Fruit fly (Drosophila melanogaster) whole organism, embryonic: ENCODE results near the gene Eig71Ek.

Experiments
- Aef1 ChIP-seq: fragments of 200-800 bp; sonication (Bioruptor generic); IDR thresholded peaks from 3 replicates; pipeline ENCODE4 v1.3.6; 2022; ENCODE audit warnings: missing biosample characterization, missing genetic modification characterization
- CG11723 ChIP-seq: fragments of 200-800 bp; sonication (Bioruptor generic); optimal IDR thresholded peaks from 2 replicates; lab custom pipeline; 2017; ENCODE audit warnings: missing biosample characterization, mild to moderate bottlenecking, missing genetic modification characterization
- CG12744 ChIP-seq: fragments of 200-800 bp; sonication (Bioruptor generic); optimal IDR thresholded peaks from 2 replicates; lab custom pipeline; 2016; ENCODE audit warnings: missing biosample characterization, missing genetic modification characterization
- CG13287 ChIP-seq: fragments of 200-800 bp; sonication (Bioruptor generic); IDR thresholded peaks from 2 replicates; pipeline ENCODE4 v1.3.6; 2022; ENCODE audit warnings: missing biosample characterization, missing genetic modification characterization; ENCODE audit not compliant: partially characterized antibody
- CG13424 ChIP-seq: fragments of 200-800 bp; sonication (Bioruptor generic); optimal IDR thresholded peaks from 2 replicates; lab custom pipeline; 2019; ENCODE audit warnings: missing biosample characterization, mild to moderate bottlenecking, missing genetic modification characterization, moderate library complexity
- CG13624 ChIP-seq: fragments of 200-800 bp; sonication (Bioruptor generic); optimal IDR thresholded peaks from 2 replicates; lab custom pipeline; 2016; ENCODE audit warnings: missing biosample characterization, missing genetic modification characterization
- CG14441 ChIP-seq: fragments of 200-800 bp; sonication (Bioruptor generic); IDR thresholded peaks from 2 replicates; pipeline ENCODE4 v1.3.6; 2022; ENCODE audit warnings: missing biosample characterization, missing genetic modification characterization
- CG15011 ChIP-seq: fragments of 200-800 bp; sonication (Bioruptor generic); optimal IDR thresholded peaks from 3 replicates; lab custom pipeline; 2018; ENCODE audit warnings: missing biosample characterization, mild to moderate bottlenecking, missing genetic modification characterization
- CG2116 ChIP-seq: fragments of 200-800 bp; sonication (Bioruptor generic); optimal IDR thresholded peaks from 3 replicates; lab custom pipeline; 2018; ENCODE audit warnings: missing biosample characterization, mild to moderate bottlenecking, missing genetic modification characterization
- CG30403 ChIP-seq: fragments of 200-800 bp; sonication (Bioruptor generic); optimal IDR thresholded peaks from 3 replicates; lab custom pipeline; 2016; ENCODE audit warnings: missing biosample characterization, missing genetic modification characterization
- CG33213 ChIP-seq: fragments of 200-800 bp; sonication (Bioruptor generic); optimal IDR thresholded peaks from 3 replicates; lab custom pipeline; 2016; ENCODE audit warnings: missing biosample characterization, missing genetic modification characterization
- CG4282 ChIP-seq: fragments of 200-800 bp; sonication (Bioruptor generic); optimal IDR thresholded peaks from 2 replicates; lab custom pipeline; 2016; ENCODE audit warnings: missing biosample characterization, missing genetic modification characterization
- CG6689 ChIP-seq: fragments of 200-800 bp; sonication (Bioruptor generic); IDR thresholded peaks from 2 replicates; pipeline ENCODE4 v1.3.6; 2022; ENCODE audit warnings: missing biosample characterization, missing genetic modification characterization
- CG6791 ChIP-seq: fragments of 200-800 bp; sonication (Bioruptor generic); IDR thresholded peaks from 3 replicates; pipeline ENCODE4 v1.3.6; 2022; ENCODE audit warnings: missing biosample characterization, missing genetic modification characterization; ENCODE audit not compliant: partially characterized antibody
- CG8388 ChIP-seq: fragments of 200-800 bp; sonication (Bioruptor generic); optimal IDR thresholded peaks from 2 replicates; lab custom pipeline; 2019; ENCODE audit warnings: missing biosample characterization, mild to moderate bottlenecking, missing genetic modification characterization, moderate library complexity
- CG8765 ChIP-seq: fragments of 200-800 bp; sonication (Bioruptor generic); IDR thresholded peaks from 2 replicates; pipeline ENCODE4 v1.3.6; 2022; ENCODE audit warnings: missing biosample characterization, missing genetic modification characterization
- CG9215 ChIP-seq: fragments of 200-800 bp; sonication (Bioruptor generic); IDR thresholded peaks from 2 replicates; pipeline ENCODE4 v1.3.6; 2022; ENCODE audit warnings: missing biosample characterization, missing genetic modification characterization
- Dref ChIP-seq: fragments of 200-800 bp; sonication (Bioruptor generic); IDR thresholded peaks from 2 replicates; pipeline ENCODE4 v1.3.6; 2022; ENCODE audit warnings: missing biosample characterization, missing genetic modification characterization
- MTF-1 ChIP-seq: fragments of 200-800 bp; sonication (Bioruptor generic); optimal IDR thresholded peaks from 2 replicates; lab custom pipeline; 2018; ENCODE audit warnings: missing biosample characterization, mild to moderate bottlenecking, missing genetic modification characterization, borderline replicate concordance
- Mes4 ChIP-seq: fragments of 200-800 bp; sonication (Bioruptor generic); optimal IDR thresholded peaks from 2 replicates; lab custom pipeline; 2016; ENCODE audit warnings: missing biosample characterization, missing genetic modification characterization
- Neu2 ChIP-seq: fragments of 200-800 bp; sonication (Bioruptor generic); optimal IDR thresholded peaks from 3 replicates; lab custom pipeline; 2016; ENCODE audit warnings: missing biosample characterization, missing genetic modification characterization, borderline replicate concordance
- Nf-YA ChIP-seq: fragments of 200-800 bp; sonication (Bioruptor generic); IDR thresholded peaks from 2 replicates; pipeline ENCODE4 v1.3.6; 2022; ENCODE audit warnings: missing biosample characterization, missing genetic modification characterization
- NfI ChIP-seq: fragments of 200-800 bp; sonication (Bioruptor generic); optimal IDR thresholded peaks from 3 replicates; lab custom pipeline; 2018; ENCODE audit warnings: missing biosample characterization, mild to moderate bottlenecking, missing genetic modification characterization, moderate library complexity
- Oli ChIP-seq: fragments of 200-800 bp; sonication (Bioruptor generic); optimal IDR thresholded peaks from 2 replicates; lab custom pipeline; 2018; ENCODE audit warnings: missing biosample characterization, mild to moderate bottlenecking, missing genetic modification characterization, moderate library complexity
- Opbp ChIP-seq: fragments of 200-800 bp; sonication (Bioruptor generic); IDR thresholded peaks from 3 replicates; pipeline ENCODE4 v1.3.6; 2022; ENCODE audit warnings: missing biosample characterization, missing genetic modification characterization; ENCODE audit not compliant: partially characterized antibody
- Poxn ChIP-seq: fragments of 200-800 bp; sonication (Bioruptor generic); IDR thresholded peaks from 2 replicates; pipeline ENCODE4 v1.3.6; 2022; ENCODE audit warnings: missing biosample characterization, missing genetic modification characterization
- Ptx1 ChIP-seq: fragments of 200-800 bp; sonication (Bioruptor generic); IDR thresholded peaks from 2 replicates; pipeline ENCODE4 v1.3.6; 2022; ENCODE audit warnings: missing biosample characterization, missing genetic modification characterization
- Sin3A ChIP-seq: fragments of >200 bp; optimal IDR thresholded peaks from 2 replicates; lab custom pipeline; 2018
- Sry-β ChIP-seq: fragments of 200-800 bp; sonication (Bioruptor generic); optimal IDR thresholded peaks from 2 replicates; lab custom pipeline; 2018; ENCODE audit warnings: missing biosample characterization, mild to moderate bottlenecking, missing genetic modification characterization, moderate library complexity
- aop ChIP-seq: fragments of 200-800 bp; sonication (Bioruptor generic); IDR thresholded peaks from 2 replicates; pipeline ENCODE4 v1.3.6; 2022; ENCODE audit warnings: missing biosample characterization, missing genetic modification characterization
- bsh ChIP-seq, 2 experiments: fragments of 200-800 bp; sonication (Bioruptor generic); optimal IDR thresholded peaks; 2 replicates each; lab custom pipeline; 2017 to 2018; ENCODE audit warnings: mild to moderate bottlenecking in 2 of 2, missing biosample characterization in 2 of 2, missing genetic modification characterization in 2 of 2, moderate library complexity in 1 of 2
- chm ChIP-seq: fragments of 200-800 bp; sonication (Bioruptor generic); IDR thresholded peaks from 2 replicates; pipeline ENCODE4 v1.3.6; 2022; ENCODE audit warnings: missing biosample characterization, missing genetic modification characterization
- crc ChIP-seq: fragments of 200-800 bp; sonication (Bioruptor generic); optimal IDR thresholded peaks from 2 replicates; lab custom pipeline; 2016; ENCODE audit warnings: missing biosample characterization, missing genetic modification characterization
- esg ChIP-seq: fragments of 200-800 bp; sonication (Bioruptor generic); conservative IDR thresholded peaks from 2 replicates; pipeline ENCODE4 v1.3.6; 2022; ENCODE audit warnings: missing biosample characterization, missing genetic modification characterization
- eve ChIP-seq, 2 experiments: fragments of >200 bp; optimal IDR thresholded peaks; 2 replicates each; lab custom pipeline; 2017; ENCODE audit warnings: missing biosample characterization in 2 of 2, missing genetic modification characterization in 2 of 2
- fru ChIP-seq: fragments of >200 bp; optimal IDR thresholded peaks from 2 replicates; lab custom pipeline; 2017
- gce ChIP-seq: fragments of 200-800 bp; sonication (Bioruptor generic); IDR thresholded peaks from 3 replicates; pipeline ENCODE4 v1.3.6; 2022; ENCODE audit warnings: missing biosample characterization, missing genetic modification characterization
- jigr1 ChIP-seq: fragments of 200-800 bp; sonication (Bioruptor generic); IDR thresholded peaks from 3 replicates; pipeline ENCODE4 v1.3.6; 2022; ENCODE audit warnings: missing biosample characterization, missing genetic modification characterization
- kni ChIP-seq: fragments of 200-800 bp; sonication (Bioruptor generic); optimal IDR thresholded peaks from 3 replicates; lab custom pipeline; 2017; ENCODE audit warnings: mild to moderate bottlenecking, missing biosample characterization, missing genetic modification reagents, missing genetic modification characterization
- pfk ChIP-seq: fragments of 200-800 bp; sonication (Bioruptor generic); optimal IDR thresholded peaks from 2 replicates; lab custom pipeline; 2018; ENCODE audit warnings: missing biosample characterization, mild to moderate bottlenecking, missing genetic modification characterization, moderate library complexity
- row ChIP-seq: fragments of 200-800 bp; sonication (Bioruptor generic); IDR thresholded peaks from 3 replicates; pipeline ENCODE4 v1.3.6; 2022; ENCODE audit warnings: missing biosample characterization, missing genetic modification characterization
- run ChIP-seq: fragments of 200-800 bp; sonication (Bioruptor generic); optimal IDR thresholded peaks from 3 replicates; lab custom pipeline; 2018; ENCODE audit warnings: missing biosample characterization, mild to moderate bottlenecking, missing genetic modification characterization
- sd ChIP-seq: fragments of 200-800 bp; sonication (Bioruptor generic); optimal IDR thresholded peaks from 3 replicates; lab custom pipeline; 2018; ENCODE audit warnings: missing biosample characterization, mild to moderate bottlenecking, missing genetic modification characterization, moderate library complexity
- sens ChIP-seq: fragments of 200-800 bp; sonication (Bioruptor generic); peaks from one replicate; lab custom pipeline; 2016; ENCODE audit warnings: missing biosample characterization, missing genetic modification characterization
- tap ChIP-seq: fragments of 200-800 bp; optimal IDR thresholded peaks from 3 replicates; lab custom pipeline; 2019; ENCODE audit warnings: missing biosample characterization, mild to moderate bottlenecking, missing genetic modification characterization, moderate library complexity
- tin ChIP-seq: fragments of 200-800 bp; sonication (Bioruptor generic); optimal IDR thresholded peaks from 3 replicates; lab custom pipeline; 2016; ENCODE audit warnings: missing biosample characterization, missing genetic modification characterization
- toy ChIP-seq: fragments of 200-800 bp; sonication (Bioruptor generic); IDR thresholded peaks from 2 replicates; pipeline ENCODE4 v1.3.6; 2022; ENCODE audit warnings: missing biosample characterization, missing genetic modification characterization
- tup ChIP-seq: fragments of 200-800 bp; sonication (Bioruptor generic); optimal IDR thresholded peaks from 2 replicates; lab custom pipeline; 2016; ENCODE audit warnings: missing biosample characterization, mild to moderate bottlenecking, missing genetic modification characterization, moderate library complexity
- unc-4 ChIP-seq: fragments of 200-800 bp; sonication (Bioruptor generic); IDR thresholded peaks from 2 replicates; pipeline ENCODE4 v1.3.6; 2022; ENCODE audit warnings: missing biosample characterization, missing genetic modification characterization; ENCODE audit not compliant: partially characterized antibody
- wek ChIP-seq: fragments of 200-800 bp; sonication (Bioruptor generic); optimal IDR thresholded peaks from 3 replicates; lab custom pipeline; 2018; ENCODE audit warnings: missing biosample characterization, mild to moderate bottlenecking, missing genetic modification characterization, moderate library complexity

The Eig71Ek gene

DNA sequence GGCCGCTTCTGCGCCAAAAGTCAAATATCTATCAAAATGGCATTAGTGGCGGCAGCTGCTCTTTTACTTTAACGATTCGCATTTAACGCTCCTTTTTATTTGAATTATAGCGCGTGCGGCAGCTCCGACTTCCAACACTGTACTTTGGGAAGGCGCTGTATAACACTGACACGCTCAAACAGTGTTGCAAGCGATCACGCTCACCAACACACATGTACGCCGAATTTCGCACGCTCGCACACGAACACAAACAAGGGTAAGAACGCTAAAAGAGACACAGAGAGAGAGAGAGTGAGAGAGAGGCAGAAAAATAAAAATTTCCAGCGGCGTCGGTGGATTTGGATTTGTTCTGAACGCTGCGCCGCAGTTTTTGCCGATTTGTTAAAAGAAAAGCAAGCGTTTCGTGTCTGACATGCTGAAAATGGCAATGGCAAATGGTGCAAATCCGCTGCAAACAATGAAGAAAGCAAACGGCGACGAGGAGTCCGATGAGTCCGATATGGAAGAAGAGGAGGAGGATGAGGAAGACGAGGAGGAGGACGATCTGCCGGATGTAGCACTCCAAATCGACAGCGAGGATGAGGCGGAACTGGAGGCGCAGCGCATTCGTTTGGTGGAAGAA is 41.3 kb upstream of the Eig71Ek start, which contains the start of gene Phs (continued):
- TF ChIP-seq Nf-YA (0 out of 2 replicates have a peak, but pooled peaks have one; percentile 6), eve (GFP tag; optimal IDR thresholded peaks at IDR 0.05; lab: Kevin White, UChicago) (no peak), esg (GFP tag; lab: Robert Waterston, UW) (no peak), row (0 out of 3 replicates have a peak, but pooled peaks have one; percentile 37), Oli (tag; lab: Kevin White, UChicago) (peak; percentile 9), MTF-1 (GFP tag; lab: Kevin White, UChicago) (peak; percentile 79), jigr1 (no peak), Opbp (GFP tag; lab: Robert Waterston, UW) (peak; percentile 72; the same call in 2 of the 3 replicates), CG6791 (GFP tag; lab: Robert Waterston, UW) (peak; percentile 78), aop (peak; percentile 15; the same call in 1 of the 2 replicates), crc (peak; percentile 77), fru (lab: Kevin White, UChicago) (no peak), run (no peak), wek (GFP tag; lab: Kevin White, UChicago) (peak; percentile 52), bsh (GFP tag; optimal IDR thresholded peaks at IDR 0.05; lab: Kevin White, UChicago) (peak; percentile 26 to 66), Neu2 (peak; percentile 0), CG13624 (GFP tag; lab: Kevin White, UChicago) (peak; percentile 94), sd (tag; lab: Kevin White, UChicago) (peak; percentile 42), unc-4 (0 out of 2 replicates have a peak, but pooled peaks have one; percentile 28), Sry-β (GFP tag; lab: Kevin White, UChicago) (no peak), gce (GFP tag; lab: Robert Waterston, UW) (0 out of 3 replicates have a peak, but pooled peaks have one; percentile 53), NfI (peak; percentile 88), CG6689 (0 out of 2 replicates have a peak, but pooled peaks have one; percentile 36), CG14441 (GFP tag; lab: Robert Waterston, UW) (peak; percentile 65), CG8765 (no peak), tup (GFP tag; lab: Kevin White, UChicago) (peak; percentile 73), CG8388 (GFP tag; lab: Kevin White, UChicago) (peak; percentile 16), CG13424 (tag; lab: Kevin White, UChicago) (peak; percentile 24), CG11723 (GFP tag; lab: Kevin White, UChicago) (peak; percentile 64), CG13287 (GFP tag; lab: Robert Waterston, UW) (peak; percentile 69), pfk (GFP tag; lab: Kevin White, UChicago) (peak; percentile 25), Ptx1 (GFP tag; lab: Robert Waterston, UW) (peak; percentile 70), tin (GFP tag; lab: Kevin White, UChicago) (peak; percentile 91), Sin3A (lab: Kevin White, UChicago) (peak; percentile 54), CG30403 (GFP tag; lab: Kevin White, UChicago) (peak; percentile 78), chm (GFP tag; lab: Robert Waterston, UW) (peak; percentile 93), Poxn (GFP tag; lab: Robert Waterston, UW) (peak; percentile 8; the same call in 1 of the 2 replicates), kni (GFP tag; lab: Kevin White, UChicago) (peak; percentile 58), toy (no peak; the same call in 1 of the 2 replicates), CG12744 (GFP tag; lab: Kevin White, UChicago) (peak; percentile 87), Aef1 (GFP tag; lab: Robert Waterston, UW) (peak; percentile 55), Dref (GFP tag; lab: Robert Waterston, UW) (peak; percentile 50), CG15011 (GFP tag; lab: Kevin White, UChicago) (peak; percentile 19), CG4282 (peak; percentile 86), CG2116 (GFP tag; lab: Kevin White, UChicago) (peak; percentile 91), tap (tag; lab: Kevin White, UChicago) (no peak), CG33213 (GFP tag; lab: Kevin White, UChicago) (peak; percentile 92), CG9215 (GFP tag; lab: Robert Waterston, UW) (peak; percentile 74), Mes4 (GFP tag; lab: Kevin White, UChicago) (peak; percentile 72), sens (GFP tag; lab: Kevin White, UChicago) (peak; percentile 93)
